Worm (Caenorhabditis elegans) whole organism, L4 larva: ENCODE results near the gene mec-10.

ENCODE experiments used
- F10B5.3 ChIP-seq: sonication (generic microtip); optimal IDR thresholded peaks from 2 replicates; lab custom pipeline; 2016; ENCODE audit warnings: mild to moderate bottlenecking, missing genetic modification characterization, missing compliant biosample characterization
- F26F4.8 ChIP-seq: fragments of 200-800 bp; sonication (Bioruptor generic); conservative IDR thresholded peaks from 2 replicates; pipeline ENCODE4 v1.3.6; 2022; ENCODE audit warnings: missing genetic modification characterization, missing compliant biosample characterization
- T20F7.1 ChIP-seq: fragments of 200-800 bp; sonication (Bioruptor generic); optimal IDR thresholded peaks from 2 replicates; lab custom pipeline; 2018; ENCODE audit warnings: mild to moderate bottlenecking, missing genetic modification characterization, missing compliant biosample characterization
- aha-1 ChIP-seq: fragments of 150-350 bp; peaks from one replicate; lab custom pipeline; 2014; ENCODE audit warnings: missing biosample characterization, missing genetic modification characterization
- ceh-44 ChIP-seq: fragments of 200-800 bp; sonication (Bioruptor generic); IDR thresholded peaks from 2 replicates; pipeline ENCODE4 v1.3.6; 2022; ENCODE audit warnings: missing genetic modification reagents, missing genetic modification characterization, missing compliant biosample characterization
- ceh-62 ChIP-seq: sonication (generic microtip); optimal IDR thresholded peaks from 2 replicates; lab custom pipeline; 2017; ENCODE audit warnings: missing biosample characterization, missing genetic modification characterization
- ces-1 ChIP-seq: fragments of 150-350 bp; sonication (generic microtip); optimal IDR thresholded peaks from 4 replicates; lab custom pipeline; 2014; ENCODE audit warnings: missing biosample characterization, missing genetic modification reagents, missing genetic modification characterization
- daf-16 ChIP-seq, 3 experiments: sonication (generic microtip); optimal IDR thresholded peaks; 2 replicates each; lab custom pipeline; 2016 to 2017; ENCODE audit warnings: missing genetic modification characterization in 3 of 3, missing genetic modification reagents in 3 of 3, mild to moderate bottlenecking in 2 of 3, missing compliant biosample characterization in 2 of 3, missing biosample characterization in 1 of 3, moderate library complexity in 1 of 3
- dmd-6 ChIP-seq: fragments of 200-800 bp; sonication (Bioruptor generic); IDR thresholded peaks from 2 replicates; pipeline ENCODE4 v1.3.6; 2022; ENCODE audit warnings: missing genetic modification reagents, missing genetic modification characterization, missing compliant biosample characterization
- dve-1 ChIP-seq: sonication (generic microtip); optimal IDR thresholded peaks from 2 replicates; lab custom pipeline; 2017; ENCODE audit warnings: antibody characterized with exemption, mild to moderate bottlenecking, missing genetic modification characterization, missing compliant biosample characterization; ENCODE audit not compliant: insufficient read depth
- egl-43 ChIP-seq: fragments of 200-800 bp; sonication (Bioruptor generic); IDR thresholded peaks from 2 replicates; pipeline ENCODE4 v1.3.6; 2022; ENCODE audit warnings: missing genetic modification reagents, missing genetic modification characterization, missing compliant biosample characterization
- hif-1 ChIP-seq, 2 experiments: sonication (generic microtip); optimal IDR thresholded peaks; 2 replicates each; lab custom pipeline; 2016 to 2017; ENCODE audit warnings: missing compliant biosample characterization in 2 of 2, missing genetic modification characterization in 2 of 2, missing genetic modification reagents in 2 of 2, missing genotype in 2 of 2, mild to moderate bottlenecking in 1 of 2
- hlh-11 ChIP-seq: fragments of 200-800 bp; sonication (Bioruptor generic); optimal IDR thresholded peaks from 2 replicates; lab custom pipeline; 2018; ENCODE audit warnings: mild to moderate bottlenecking, missing genetic modification characterization, missing compliant biosample characterization
- hlh-30 ChIP-seq: sonication (generic microtip); optimal IDR thresholded peaks from 2 replicates; lab custom pipeline; 2017; ENCODE audit warnings: antibody characterized with exemption, mild to moderate bottlenecking, missing genetic modification characterization, missing compliant biosample characterization; ENCODE audit not compliant: insufficient read depth
- jun-1 ChIP-seq: fragments of 150-350 bp; optimal IDR thresholded peaks from 2 replicates; lab custom pipeline; 2014; ENCODE audit warnings: missing biosample characterization, missing genetic modification reagents, missing genetic modification characterization
- lin-1 ChIP-seq: fragments of 200-800 bp; sonication (Bioruptor generic); IDR thresholded peaks from 2 replicates; pipeline ENCODE4 v1.3.6; 2022; ENCODE audit warnings: missing genetic modification reagents, missing genetic modification characterization, missing compliant biosample characterization
- lin-29 ChIP-seq: fragments of 200-800 bp; sonication (Bioruptor generic); IDR thresholded peaks from 2 replicates; pipeline ENCODE4 v1.3.6; 2022; ENCODE audit warnings: missing genetic modification reagents, missing genetic modification characterization, missing compliant biosample characterization
- lin-38 ChIP-seq: fragments of 200-800 bp; sonication (Bioruptor generic); IDR thresholded peaks from 2 replicates; pipeline ENCODE4 v1.3.6; 2022; ENCODE audit warnings: missing genetic modification reagents, missing genetic modification characterization, missing compliant biosample characterization
- lin-39 ChIP-seq: fragments of 150-350 bp; optimal IDR thresholded peaks from 2 replicates; lab custom pipeline; 2014; ENCODE audit warnings: missing biosample characterization, missing genetic modification reagents, missing genetic modification characterization
- lsy-2 ChIP-seq, 2 experiments: fragments of 150-350 bp in 1 of 2; sonication (generic microtip) in 1 of 2; optimal IDR thresholded peaks; 2 replicates each; lab custom pipeline; 2014 to 2017; ENCODE audit warnings: missing biosample characterization in 2 of 2, missing genetic modification characterization in 2 of 2
- mdl-1 ChIP-seq, 2 experiments: fragments of 150-350 bp in 1 of 2; sonication (generic microtip) in 1 of 2; optimal IDR thresholded peaks; 2 replicates each; lab custom pipeline; 2014 to 2017; ENCODE audit warnings: missing biosample characterization in 2 of 2, missing genetic modification characterization in 2 of 2
- nhr-102 ChIP-seq: sonication (generic microtip); optimal IDR thresholded peaks from 2 replicates; lab custom pipeline; 2016; ENCODE audit warnings: mild to moderate bottlenecking, missing genetic modification characterization, moderate library complexity, missing compliant biosample characterization
- nhr-237 ChIP-seq: sonication (generic microtip); optimal IDR thresholded peaks from 2 replicates; lab custom pipeline; 2017; ENCODE audit warnings: missing biosample characterization, missing genetic modification characterization
- nhr-25 ChIP-seq: sonication (generic microtip); optimal IDR thresholded peaks from 2 replicates; lab custom pipeline; 2017; ENCODE audit warnings: missing genetic modification characterization, mild to moderate bottlenecking, missing compliant biosample characterization, antibody characterized with exemption, moderate library complexity, borderline replicate concordance; ENCODE audit not compliant: insufficient read depth
- nhr-28 ChIP-seq: fragments of 150-350 bp; optimal IDR thresholded peaks from 2 replicates; lab custom pipeline; 2014; ENCODE audit warnings: missing biosample characterization, missing genetic modification characterization
- nhr-48 ChIP-seq: sonication (generic microtip); optimal IDR thresholded peaks from 2 replicates; lab custom pipeline; 2016; ENCODE audit warnings: mild to moderate bottlenecking, missing genetic modification characterization, missing compliant biosample characterization
- nhr-6 ChIP-seq: fragments of 150-350 bp; optimal IDR thresholded peaks from 2 replicates; lab custom pipeline; 2014; ENCODE audit warnings: missing biosample characterization, missing genetic modification characterization
- nhr-77 ChIP-seq: fragments of 150-350 bp; optimal IDR thresholded peaks from 2 replicates; lab custom pipeline; 2014; ENCODE audit warnings: missing biosample characterization, missing genetic modification characterization
- php-3 ChIP-seq: fragments of 200-800 bp; sonication (Bioruptor generic); IDR thresholded peaks from 2 replicates; pipeline ENCODE4 v1.3.6; 2022; ENCODE audit warnings: missing genetic modification reagents, missing genetic modification characterization, missing compliant biosample characterization
- pqm-1 ChIP-seq: sonication (generic microtip); optimal IDR thresholded peaks from 2 replicates; lab custom pipeline; 2017; ENCODE audit warnings: missing biosample characterization, missing genetic modification characterization
- tag-97 ChIP-seq: fragments of 200-800 bp; sonication (Bioruptor generic); IDR thresholded peaks from 2 replicates; pipeline ENCODE4 v1.3.6; 2022; ENCODE audit warnings: missing genetic modification characterization, missing compliant biosample characterization
- unc-130 ChIP-seq: sonication (generic microtip); optimal IDR thresholded peaks from 2 replicates; lab custom pipeline; 2016; ENCODE audit warnings: missing genetic modification reagents, missing genetic modification characterization, missing compliant biosample characterization

The mec-10 gene

DNA sequence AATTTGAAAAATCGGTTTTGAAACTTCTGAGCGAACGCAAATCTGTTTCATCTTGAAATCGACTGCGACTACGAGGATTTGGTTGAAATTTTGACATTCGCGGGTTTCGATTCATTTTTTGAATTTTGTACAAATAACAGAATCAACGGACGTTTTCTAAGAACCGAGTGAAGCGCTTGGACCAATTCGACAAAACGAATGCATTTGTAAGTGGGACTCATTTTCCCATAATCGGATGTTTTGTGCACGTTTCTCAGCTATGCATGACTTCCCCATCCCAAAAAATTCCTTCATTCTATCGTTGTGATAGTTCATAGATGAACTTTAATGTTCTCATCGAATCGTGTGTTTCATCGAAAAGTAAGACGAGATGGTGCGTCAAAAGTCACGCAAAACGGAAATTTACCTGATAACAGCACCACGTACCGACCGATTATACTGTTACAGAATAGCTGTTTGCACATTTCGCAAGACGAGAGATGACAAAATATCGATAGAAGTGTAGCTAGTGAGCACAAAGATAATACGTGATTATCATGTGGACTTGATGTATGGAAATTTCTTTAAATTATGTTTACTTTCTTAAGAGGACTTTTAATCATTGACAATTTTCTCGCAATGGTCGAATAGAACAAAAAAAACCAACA, at the start of gene mec-10:
mec-10 (minus strand) TSS at position 189 of the 647 bp plus-strand sequence.
- peak; percentile 34 for TF ChIP-seq nhr-102 (tag; lab: Kevin White, UChicago)
- peak; percentile 76 for TF ChIP-seq dve-1 (tag; lab: Kevin White, UChicago)
- peak; percentile 96 for TF ChIP-seq aha-1 (tag; lab: Kevin White, UChicago)
- TF ChIP-seq dmd-6 (GFP tag; lab: Robert Waterston, UW), result peak; percentile 81
- no peak for TF ChIP-seq egl-43 (GFP tag; lab: Robert Waterston, UW)
- no peak for TF ChIP-seq ceh-44 (GFP tag; lab: Robert Waterston, UW)
- TF ChIP-seq tag-97 (GFP tag; lab: Robert Waterston, UW), result no peak
- peak; percentile 68 for TF ChIP-seq nhr-28 (tag; lab: Kevin White, UChicago)
- TF ChIP-seq nhr-48 (tag; lab: Kevin White, UChicago), result peak; percentile 14
- TF ChIP-seq lin-29, result no peak
- peak; percentile 28 for TF ChIP-seq nhr-77 (tag; lab: Kevin White, UChicago)
- TF ChIP-seq hif-1 (tag; optimal IDR thresholded peaks at IDR 0.05; lab: Kevin White, UChicago), result peak in 1 of 2 experiments; percentile 84
- TF ChIP-seq php-3 (GFP tag; lab: Robert Waterston, UW), result peak; percentile 50; the same call in 1 of the 2 replicates
- no peak for TF ChIP-seq T20F7.1 (GFP tag; lab: Kevin White, UChicago)
- peak; percentile 67 for TF ChIP-seq hlh-11 (tag; lab: Kevin White, UChicago)
- peak; percentile 13 for TF ChIP-seq nhr-6
- peak; percentile 92 for TF ChIP-seq pqm-1 (tag; lab: Kevin White, UChicago)
- TF ChIP-seq daf-16 (GFP tag; optimal IDR thresholded peaks at IDR 0.05; lab: Kevin White, UChicago), result no peak
- TF ChIP-seq daf-16 (tag; optimal IDR thresholded peaks at IDR 0.05; lab: Kevin White, UChicago), result peak; percentile 75
- TF ChIP-seq hlh-30 (tag; lab: Kevin White, UChicago), result peak; percentile 47
- TF ChIP-seq lsy-2 (tag; optimal IDR thresholded peaks at IDR 0.05; lab: Kevin White, UChicago), result no peak

ce11 chrX:8509088-8509487, 39.0 kb upstream of the mec-10 start:
- TF ChIP-seq lin-1 (GFP tag; lab: Robert Waterston, UW) (no peak), lin-39 (tag; lab: Kevin White, UChicago) (no peak), lin-38 (GFP tag; lab: Robert Waterston, UW) (no peak), ces-1 (no peak), aha-1 (tag; lab: Kevin White, UChicago) (no peak), pqm-1 (tag; lab: Kevin White, UChicago) (no peak)

DNA sequence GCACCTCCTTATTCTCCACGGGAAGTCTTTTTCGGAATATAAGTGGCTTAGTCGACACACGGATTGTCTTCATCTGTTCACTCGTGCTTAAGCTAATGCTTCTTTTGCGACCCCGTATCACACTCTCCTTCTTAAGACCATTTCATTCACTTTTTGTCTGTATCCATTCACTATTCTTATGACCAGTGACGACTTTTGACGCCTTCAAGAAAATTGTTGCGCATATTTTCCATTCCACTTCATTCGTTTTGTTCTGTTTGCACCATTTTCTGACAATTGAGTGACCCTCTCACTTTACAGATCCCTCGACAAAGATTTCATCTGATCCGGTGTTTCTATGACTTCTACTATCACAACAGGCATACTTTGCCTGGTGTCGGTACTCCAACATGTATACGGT, 37.5 kb upstream of the mec-10 start, which contains the start of gene H03E18.1:
H03E18.1 (plus strand) TSS at position 301 of the 400 bp plus-strand sequence.
- TF ChIP-seq hlh-30 (tag; lab: Kevin White, UChicago), result no peak
- no peak for TF ChIP-seq hif-1 (tag; optimal IDR thresholded peaks at IDR 0.05; lab: Kevin White, UChicago)
- no peak for TF ChIP-seq nhr-237
- TF ChIP-seq ces-1, result no peak
- no peak for TF ChIP-seq nhr-25
- TF ChIP-seq F26F4.8 (GFP tag; lab: Robert Waterston, UW), result no peak
- no peak for TF ChIP-seq nhr-77 (tag; lab: Kevin White, UChicago)
- TF ChIP-seq hlh-11 (tag; lab: Kevin White, UChicago), result no peak
- TF ChIP-seq unc-130 (GFP tag; lab: Kevin White, UChicago), result no peak
- TF ChIP-seq, all 104 proteins: peak for 0

ce11 chrX:8507053-8507452, 36.9 kb upstream of the mec-10 start:
- TF ChIP-seq ceh-62 (tag; lab: Kevin White, UChicago) (no peak), jun-1 (tag; lab: Kevin White, UChicago) (no peak), unc-130 (GFP tag; lab: Kevin White, UChicago) (no peak)
- TF ChIP-seq, all 104 proteins: peak for 0

ce11 chrX:8504207-8504606, 34.1 kb upstream of the mec-10 start:
- TF ChIP-seq mdl-1 (tag; optimal IDR thresholded peaks at IDR 0.05; lab: Kevin White, UChicago), result peak in 1 of 2 experiments; percentile 28
- peak; percentile 56 for TF ChIP-seq aha-1 (tag; lab: Kevin White, UChicago)
- TF ChIP-seq F10B5.3 (tag; lab: Kevin White, UChicago), result no peak
- peak; percentile 28 for TF ChIP-seq hlh-11 (tag; lab: Kevin White, UChicago)
- TF ChIP-seq, all 104 proteins: peak for 3
